Fruit fly (Drosophila melanogaster) whole organism, embryonic: ENCODE data around the gene asun.

Source experiments
- CG16779 ChIP-seq: fragments of 200-800 bp; sonication (Bioruptor generic); IDR thresholded peaks from 2 replicates; pipeline ENCODE4 v1.3.6; 2022; ENCODE audit warnings: missing biosample characterization, missing genetic modification characterization
- cas ChIP-seq: fragments of 200-800 bp; sonication (Bioruptor generic); IDR thresholded peaks from 2 replicates; pipeline ENCODE4 v1.3.6; 2022; ENCODE audit warnings: missing biosample characterization, missing genetic modification characterization
- fru ChIP-seq: fragments of >200 bp; optimal IDR thresholded peaks from 2 replicates; lab custom pipeline; 2017
- kni ChIP-seq: fragments of 200-800 bp; sonication (Bioruptor generic); optimal IDR thresholded peaks from 3 replicates; lab custom pipeline; 2017; ENCODE audit warnings: mild to moderate bottlenecking, missing biosample characterization, missing genetic modification reagents, missing genetic modification characterization

dm6 chr3R:16249829-16250814 is 13.9 kb upstream of the asun start:
- TF ChIP-seq cas = no peak
- no peak for TF ChIP-seq fru (lab: Kevin White, UChicago)
- peak; percentile 83 for TF ChIP-seq kni
- TF ChIP-seq CG16779 = no peak
